Worm (Caenorhabditis elegans) whole organism, mixed stage, embryonic: Measurements from ENCODE around the gene C17B7.15.

Experiments
- ceh-83 ChIP-seq: fragments of 200-800 bp; sonication (Bioruptor generic); optimal IDR thresholded peaks from 2 replicates; lab custom pipeline; 2018; ENCODE audit warnings: mild to moderate bottlenecking, missing genetic modification characterization, missing compliant biosample characterization
- elt-1 ChIP-seq: sonication (generic microtip); optimal IDR thresholded peaks from 2 replicates; lab custom pipeline; 2017; ENCODE audit warnings: missing genetic modification characterization, mild to moderate bottlenecking, missing compliant biosample characterization, antibody characterized with exemption, moderate library complexity, borderline replicate concordance; ENCODE audit not compliant: insufficient read depth
- elt-3 ChIP-seq: fragments of 150-350 bp; optimal IDR thresholded peaks from 2 replicates; lab custom pipeline; 2014; ENCODE audit warnings: missing biosample characterization, missing genetic modification characterization
- nhr-12 ChIP-seq: fragments of 150-350 bp; optimal IDR thresholded peaks from 2 replicates; lab custom pipeline; 2014; ENCODE audit warnings: missing biosample characterization, missing genetic modification characterization
- snpc-4 ChIP-seq: fragments of 150-350 bp; optimal IDR thresholded peaks from 2 replicates; lab custom pipeline; 2014; ENCODE audit warnings: missing biosample characterization, missing genetic modification characterization

DNA sequence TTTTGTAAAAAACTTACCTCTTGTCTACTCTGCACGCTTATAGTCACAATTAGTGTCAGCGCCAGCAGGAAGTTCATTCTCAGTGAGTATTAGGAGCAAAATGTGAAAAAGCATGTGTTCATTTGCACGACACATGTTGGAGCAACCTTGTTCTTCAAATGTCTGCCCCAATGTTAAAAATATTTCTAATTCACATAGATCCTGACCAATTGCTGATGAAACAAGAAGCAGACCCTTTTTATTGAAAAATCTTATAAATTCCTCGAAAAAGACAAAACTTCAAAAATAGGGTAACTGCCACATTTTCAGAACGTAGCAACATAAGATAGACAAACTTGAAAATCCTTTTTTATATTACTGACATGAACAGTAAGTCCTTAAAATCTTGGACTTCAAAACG lies 25.8 kb upstream of the C17B7.15 start, which contains the start of gene C17B7.8:
- no peak for TF ChIP-seq nhr-12 (tag; lab: Kevin White, UChicago)
- no peak for TF ChIP-seq snpc-4
- TF ChIP-seq ceh-83 (GFP tag; lab: Kevin White, UChicago): no peak
- TF ChIP-seq elt-1: no peak
- no peak for TF ChIP-seq elt-3 (tag; lab: Kevin White, UChicago)
